Fruit fly (Drosophila melanogaster): ENCODE measurements around the gene cm.

Gene cm

DNA sequence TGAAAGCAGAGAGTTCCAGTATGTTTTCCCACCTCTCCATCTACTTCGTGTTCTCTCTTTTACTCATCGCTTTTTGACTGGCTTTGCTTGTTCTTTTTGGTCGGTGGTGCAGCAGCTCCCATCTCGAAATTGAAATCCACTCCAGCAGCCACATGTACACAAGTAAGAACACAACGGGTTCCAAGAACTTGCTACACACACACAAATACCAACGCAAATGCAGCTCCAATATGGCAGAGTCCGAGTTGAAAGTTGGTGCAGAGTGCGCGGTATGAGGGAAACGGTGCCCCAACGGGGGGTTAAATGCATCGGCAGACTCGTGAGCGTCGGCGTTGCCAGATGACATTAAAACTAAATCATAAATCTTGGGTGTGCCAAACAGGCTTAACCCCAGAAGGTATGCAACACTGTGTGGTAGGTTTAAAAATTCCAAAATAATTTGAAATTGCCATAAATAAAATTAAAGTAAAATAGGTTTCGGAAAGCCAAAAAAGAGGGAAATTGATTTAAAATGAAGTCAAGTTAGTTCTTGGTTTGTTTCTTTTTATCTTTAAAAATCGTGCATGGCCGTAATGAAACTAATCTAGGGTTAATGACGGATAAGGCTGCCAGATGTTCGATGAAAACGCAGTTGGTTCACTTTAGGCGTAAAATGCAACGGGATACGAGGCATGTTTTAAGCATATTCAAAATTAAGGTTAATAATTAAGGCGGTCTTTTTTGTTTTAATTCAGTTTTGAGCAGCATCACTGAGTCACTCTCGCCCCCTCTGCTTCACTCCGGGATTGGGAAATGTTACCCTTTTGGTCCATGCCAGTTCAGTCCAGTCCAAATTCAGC lies 13.1 kb downstream of the cm start:
- TF ChIP-seq prd (optimal IDR thresholded peaks at IDR 0.05) (no peak), prd (GFP tag; IDR thresholded peaks at IDR 0.05) (peak; percentile 37; the same call in 1 of the 3 replicates), CG16813 (GFP tag; IDR thresholded peaks at IDR 0.05; ENCODE audit: partially characterized antibody) (no peak), rib (GFP tag; IDR thresholded peaks at IDR 0.05) (no peak), slou (GFP tag; optimal IDR thresholded peaks at IDR 0.05) (no peak), psq (GFP tag; optimal IDR thresholded peaks at IDR 0.05) (no peak), Asciz (GFP tag; optimal IDR thresholded peaks at IDR 0.05) (no peak), CG14860 (GFP tag; IDR thresholded peaks at IDR 0.05; ENCODE audit: partially characterized antibody) (no peak), gsb (GFP tag; IDR thresholded peaks at IDR 0.05) (no peak), CG3281 (GFP tag; optimal IDR thresholded peaks at IDR 0.05) (no peak), Hr51 (GFP tag; optimal IDR thresholded peaks at IDR 0.05) (peak in 1 of 2 experiments; percentile 21), tin (GFP tag; optimal IDR thresholded peaks at IDR 0.05) (no peak), Fer3 (tag; optimal IDR thresholded peaks at IDR 0.05) (peak; percentile 21), z (GFP tag; IDR thresholded peaks at IDR 0.05) (peak; percentile 67; the same call in 2 of the 3 replicates), CG4282 (GFP tag; optimal IDR thresholded peaks at IDR 0.05) (no peak), pan (optimal IDR thresholded peaks at IDR 0.05) (no peak), pan (GFP tag; optimal IDR thresholded peaks at IDR 0.05 in 1 of 2, IDR thresholded peaks at IDR 0.05 in 1 of 2) (peak in 1 of 2 experiments; percentile 5), CG17802 (tag; optimal IDR thresholded peaks at IDR 0.05) (peak; percentile 6), jigr1 (GFP tag; IDR thresholded peaks at IDR 0.05) (no peak), dpn (GFP tag; optimal IDR thresholded peaks at IDR 0.05) (peak in 1 of 2 experiments; percentile 16), CG14710 (tag; optimal IDR thresholded peaks at IDR 0.05) (peak; percentile 40), Trl (optimal IDR thresholded peaks at IDR 0.05) (peak in 1 of 2 experiments; percentile 13), Trl (GFP tag; optimal IDR thresholded peaks at IDR 0.05) (no peak), klu (GFP tag; IDR thresholded peaks at IDR 0.05) (no peak), trem (tag; optimal IDR thresholded peaks at IDR 0.05) (peak; percentile 39), CG17359 (tag; optimal IDR thresholded peaks at IDR 0.05) (peak; percentile 31), ind (GFP tag; optimal IDR thresholded peaks at IDR 0.05) (peak; percentile 1), sens (GFP tag) (peak; percentile 71), CG2678 (tag; optimal IDR thresholded peaks at IDR 0.05) (peak; percentile 38), Ssrp (tag; optimal IDR thresholded peaks at IDR 0.05) (peak; percentile 35), E2f1 (GFP tag; IDR thresholded peaks at IDR 0.05) (no peak), eve (GFP tag; optimal IDR thresholded peaks at IDR 0.05) (peak in 1 of 2 experiments; percentile 74), CG17186 (GFP tag; optimal IDR thresholded peaks at IDR 0.05) (no peak), CG9876 (GFP tag; optimal IDR thresholded peaks at IDR 0.05) (no peak), CG11723 (GFP tag; optimal IDR thresholded peaks at IDR 0.05) (no peak), CG9437 (GFP tag; optimal IDR thresholded peaks at IDR 0.05) (peak; percentile 54), ara (GFP tag; IDR thresholded peaks at IDR 0.05) (no peak), chinmo (GFP tag; IDR thresholded peaks at IDR 0.05; ENCODE audit: partially characterized antibody) (no peak), CG6689 (GFP tag; IDR thresholded peaks at IDR 0.05) (peak; percentile 37), Ets65A (GFP tag) (no peak), Dad (GFP tag; optimal IDR thresholded peaks at IDR 0.05) (no peak), kah (GFP tag; optimal IDR thresholded peaks at IDR 0.05) (no peak), Hr78 (GFP tag; optimal IDR thresholded peaks at IDR 0.05) (peak in 1 of 2 experiments; percentile 10), ATbp (GFP tag; optimal IDR thresholded peaks at IDR 0.05) (peak; percentile 6), CG15011 (GFP tag; optimal IDR thresholded peaks at IDR 0.05) (no peak), Six4 (GFP tag; optimal IDR thresholded peaks at IDR 0.05) (no peak), Dek (tag; optimal IDR thresholded peaks at IDR 0.05) (no peak), crol (GFP tag; IDR thresholded peaks at IDR 0.05) (peak; percentile 47), btn (GFP tag; optimal IDR thresholded peaks at IDR 0.05) (no peak), CG11504 (tag; optimal IDR thresholded peaks at IDR 0.05) (peak; percentile 33)
